Worm (Caenorhabditis elegans): ENCODE data around the gene K01A6.7.
A peak's percentile ranks its signal among the peaks of the same experiment; 100 is the strongest.

The K01A6.7 gene

DNA sequence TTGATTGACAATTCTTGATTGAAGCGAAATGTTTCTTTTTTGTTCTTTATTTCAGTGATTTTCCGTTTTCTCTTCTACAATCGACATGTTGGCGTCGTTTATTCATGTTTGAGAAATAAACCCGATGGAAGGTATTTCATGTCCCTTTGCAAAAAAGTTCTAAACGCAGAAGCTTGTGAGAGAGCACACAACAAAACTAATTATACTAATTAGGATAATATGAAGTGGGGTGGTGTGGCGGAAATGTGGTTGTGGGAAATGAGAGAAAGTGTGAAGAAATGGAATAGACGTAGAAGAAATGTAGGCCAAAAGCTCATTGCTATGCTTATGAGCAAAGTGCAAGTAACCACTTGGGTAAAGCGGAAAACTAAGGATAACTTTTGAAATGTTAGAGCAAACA, 44.5 kb upstream of the K01A6.7 start:
- TF ChIP-seq pqm-1 (tag; optimal IDR thresholded peaks at IDR 0.05) = no peak
- no peak for TF ChIP-seq ceh-28 (tag; optimal IDR thresholded peaks at IDR 0.05)
- TF ChIP-seq ZK337.2 (GFP tag; IDR thresholded peaks at IDR 0.05) = no peak
- no peak for TF ChIP-seq zfp-3 (GFP tag; conservative IDR thresholded peaks at IDR 0.05)
- TF ChIP-seq ceh-44 (GFP tag; IDR thresholded peaks at IDR 0.05) = no peak
- no peak for TF ChIP-seq unc-62 (GFP tag; optimal IDR thresholded peaks at IDR 0.05 in 1 of 2)
- TF ChIP-seq unc-62 (tag; optimal IDR thresholded peaks at IDR 0.05) = no peak
- no peak for TF ChIP-seq snpc-1.2 (GFP tag; IDR thresholded peaks at IDR 0.05)
- no peak for TF ChIP-seq daf-16 (GFP tag; optimal IDR thresholded peaks at IDR 0.05)
- no peak for TF ChIP-seq daf-16 (tag; optimal IDR thresholded peaks at IDR 0.05)
- no peak for TF ChIP-seq jun-1 (tag; optimal IDR thresholded peaks at IDR 0.05)
- no peak for TF ChIP-seq attf-4 (tag; optimal IDR thresholded peaks at IDR 0.05)
- no peak for TF ChIP-seq mep-1 (tag; optimal IDR thresholded peaks at IDR 0.05)

DNA sequence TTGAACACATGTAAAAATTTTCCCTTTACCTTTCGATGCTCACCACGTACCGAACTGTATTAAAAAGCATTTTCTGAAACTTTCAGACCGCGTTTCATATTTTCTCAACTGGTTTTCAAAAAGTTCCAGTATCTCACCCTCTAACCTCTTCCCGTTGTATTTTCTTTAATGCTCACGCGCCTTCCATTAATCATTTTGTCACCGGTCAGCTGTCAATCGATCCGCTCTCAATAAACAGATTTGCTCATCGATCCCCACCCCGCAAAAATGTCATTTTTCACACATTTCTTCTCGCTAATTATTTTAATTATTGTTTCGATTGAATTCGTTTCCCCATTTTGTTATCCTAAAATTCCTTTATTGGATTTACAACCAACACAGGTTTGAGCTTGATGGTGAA, 40.7 kb upstream of the K01A6.7 start, which contains the start of gene lpr-2:
Gene lpr-2, plus strand, starts transcription at position 189 of the 400 bp plus-strand sequence.
- TF ChIP-seq madf-5 (GFP tag; IDR thresholded peaks at IDR 0.05) (no peak), ceh-32 (tag; optimal IDR thresholded peaks at IDR 0.05; ENCODE audit: poor library complexity) (no peak), dmd-9 (GFP tag; IDR thresholded peaks at IDR 0.05) (no peak), ceh-82 (tag; optimal IDR thresholded peaks at IDR 0.05) (no peak), saeg-2 (GFP tag; IDR thresholded peaks at IDR 0.05) (no peak), ztf-7 (tag; optimal IDR thresholded peaks at IDR 0.05) (no peak), nhr-11 (tag; optimal IDR thresholded peaks at IDR 0.05) (no peak), egl-27 (tag; optimal IDR thresholded peaks at IDR 0.05) (no peak), tag-97 (GFP tag; IDR thresholded peaks at IDR 0.05) (no peak), lin-15B (tag; optimal IDR thresholded peaks at IDR 0.05) (no peak), ceh-44 (GFP tag; IDR thresholded peaks at IDR 0.05) (no peak), F49E8.2 (tag; optimal IDR thresholded peaks at IDR 0.05; ENCODE audit: borderline replicate concordance) (no peak), nhr-76 (tag; optimal IDR thresholded peaks at IDR 0.05) (no peak), lir-3 (tag; optimal IDR thresholded peaks at IDR 0.05) (no peak), F26F4.8 (GFP tag; conservative IDR thresholded peaks at IDR 0.05) (no peak)

ce11 chrIV:11776968-11777467, 38.7 kb upstream of the K01A6.7 start:
- no peak for TF ChIP-seq Y48G9A.11 (GFP tag; IDR thresholded peaks at IDR 0.05)
- peak; percentile 98 for TF ChIP-seq aha-1 (tag)
- no peak for TF ChIP-seq jun-1 (tag; optimal IDR thresholded peaks at IDR 0.05)

ce11 chrIV:11773692-11774225, 35.4 kb upstream of the K01A6.7 start, which contains the start of gene lips-5:
TSS of gene lips-5 (minus strand) at chrIV:11773742.
- TF ChIP-seq daf-8 (GFP tag; IDR thresholded peaks at IDR 0.05) (no peak), daf-16 (GFP tag; optimal IDR thresholded peaks at IDR 0.05) (no peak), daf-16 (tag; optimal IDR thresholded peaks at IDR 0.05) (peak; percentile 70), nhr-41 (GFP tag; IDR thresholded peaks at IDR 0.05) (no peak), unc-130 (GFP tag; optimal IDR thresholded peaks at IDR 0.05) (no peak), nhr-28 (tag; optimal IDR thresholded peaks at IDR 0.05) (peak; percentile 47), lim-7 (GFP tag; IDR thresholded peaks at IDR 0.05) (no peak), nhr-77 (tag; optimal IDR thresholded peaks at IDR 0.05) (peak; percentile 11), pqm-1 (tag; optimal IDR thresholded peaks at IDR 0.05) (peak; percentile 66), nhr-76 (tag; optimal IDR thresholded peaks at IDR 0.05) (no peak)

DNA sequence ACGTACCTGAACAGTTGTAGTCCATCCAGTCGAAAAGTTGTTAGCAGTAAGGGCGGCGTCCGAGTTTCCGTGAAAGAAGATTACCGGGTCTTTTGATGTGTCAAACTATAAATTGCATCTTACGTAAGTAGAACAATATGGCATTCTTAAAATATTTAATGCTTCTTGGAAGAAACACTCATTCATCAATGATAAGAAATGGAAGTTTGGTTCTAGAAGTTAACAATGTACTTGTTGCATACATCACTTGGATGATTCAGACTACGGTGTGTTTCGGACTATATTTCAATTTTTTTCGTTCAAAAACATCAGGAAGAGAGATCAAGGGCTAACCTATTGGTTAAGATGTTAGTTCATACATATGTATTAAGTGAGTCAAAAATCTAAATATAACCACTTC, 33.8 kb upstream of the K01A6.7 start:
- TF ChIP-seq snpc-4 (tag; optimal IDR thresholded peaks at IDR 0.05) = no peak
- no peak for TF ChIP-seq set-16 (GFP tag; IDR thresholded peaks at IDR 0.05)
- TF ChIP-seq nhr-76 (tag; optimal IDR thresholded peaks at IDR 0.05) = no peak
- no peak for TF ChIP-seq lsy-2 (tag; optimal IDR thresholded peaks at IDR 0.05)
- TF ChIP-seq ztf-7 (tag; optimal IDR thresholded peaks at IDR 0.05) = no peak
- TF ChIP-seq saeg-2 (GFP tag; IDR thresholded peaks at IDR 0.05) = no peak
- no peak for TF ChIP-seq skn-1 (tag; optimal IDR thresholded peaks at IDR 0.05)
- no peak for TF ChIP-seq zag-1 (tag; optimal IDR thresholded peaks at IDR 0.05)
- TF ChIP-seq F10B5.3 (tag; optimal IDR thresholded peaks at IDR 0.05) = no peak
- TF ChIP-seq attf-4 (tag; optimal IDR thresholded peaks at IDR 0.05) = no peak
- TF ChIP-seq mep-1 (tag; optimal IDR thresholded peaks at IDR 0.05) = no peak
- no peak for TF ChIP-seq ceh-20 (GFP tag; IDR thresholded peaks at IDR 0.05)
- TF ChIP-seq nhr-237 (tag; optimal IDR thresholded peaks at IDR 0.05) = no peak
- TF ChIP-seq zfp-3 (GFP tag; conservative IDR thresholded peaks at IDR 0.05) = no peak
- no peak for TF ChIP-seq daf-16 (GFP tag; optimal IDR thresholded peaks at IDR 0.05)
- no peak for TF ChIP-seq daf-16 (tag; optimal IDR thresholded peaks at IDR 0.05)
- TF ChIP-seq madf-9 (GFP tag; conservative IDR thresholded peaks at IDR 0.05) = no peak
- TF ChIP-seq unc-130 (GFP tag; optimal IDR thresholded peaks at IDR 0.05) = no peak
- no peak for TF ChIP-seq daf-12 (tag; optimal IDR thresholded peaks at IDR 0.05)
